Fruit fly (Drosophila melanogaster) whole organism, wandering third instar larva: ENCODE data around the gene CG42673.

ENCODE experiments used
- Abd-B ChIP-seq: fragments of >200 bp; optimal IDR thresholded peaks from 2 replicates; lab custom pipeline; 2017; ENCODE audit warnings: missing biosample characterization, missing genetic modification characterization
- CG32264 ChIP-seq: fragments of 200-800 bp; sonication (Bioruptor generic); optimal IDR thresholded peaks from 2 replicates; lab custom pipeline; 2016; ENCODE audit warnings: missing biosample characterization, missing genetic modification characterization
- CG9705 ChIP-seq: fragments of 200-800 bp; sonication (Bioruptor generic); optimal IDR thresholded peaks from 2 replicates; lab custom pipeline; 2018; ENCODE audit warnings: missing biosample characterization, mild to moderate bottlenecking, missing genetic modification characterization
- CrebA ChIP-seq: fragments of 200-800 bp; sonication (Bioruptor generic); optimal IDR thresholded peaks from 2 replicates; lab custom pipeline; 2016; ENCODE audit warnings: missing biosample characterization, mild to moderate bottlenecking, missing genetic modification characterization, borderline replicate concordance
- Dfd ChIP-seq: fragments of >200 bp; optimal IDR thresholded peaks from 2 replicates; lab custom pipeline; 2017; ENCODE audit warnings: missing biosample characterization, missing genetic modification characterization
- Dif ChIP-seq: fragments of 200-275, 200-300 bp; sonication (Bioruptor generic); optimal IDR thresholded peaks from 2 replicates; lab custom pipeline; 2018; ENCODE audit warnings: missing biosample characterization, missing genetic modification characterization; ENCODE audit not compliant: partially characterized antibody
- GATAd ChIP-seq: sonication (Bioruptor generic); optimal IDR thresholded peaks from 2 replicates; lab custom pipeline; 2016; ENCODE audit warnings: missing biosample characterization, missing genetic modification characterization
- HLH106 ChIP-seq: fragments of 200-800 bp; optimal IDR thresholded peaks from 3 replicates; lab custom pipeline; 2019; ENCODE audit warnings: missing biosample characterization, mild to moderate bottlenecking, missing genetic modification characterization, moderate library complexity
- Hnf4 ChIP-seq: fragments of 200-800 bp; sonication (Bioruptor generic); optimal IDR thresholded peaks from 2 replicates; lab custom pipeline; 2016; ENCODE audit warnings: missing biosample characterization, mild to moderate bottlenecking, missing genetic modification characterization
- Hr78 ChIP-seq: fragments of >200 bp; optimal IDR thresholded peaks from 2 replicates; lab custom pipeline; 2017; ENCODE audit warnings: missing biosample characterization, missing genetic modification characterization
- Hr83 ChIP-seq: fragments of 200-300 bp; sonication (Bioruptor generic); optimal IDR thresholded peaks from 2 replicates; lab custom pipeline; 2016; ENCODE audit warnings: missing biosample characterization, mild to moderate bottlenecking, missing genetic modification characterization, moderate library complexity; ENCODE audit not compliant: poor library complexity, severe bottlenecking
- Jra ChIP-seq: sonication (Bioruptor generic); optimal IDR thresholded peaks from 2 replicates; lab custom pipeline; 2016; ENCODE audit warnings: missing biosample characterization, missing genetic modification characterization
- Mio ChIP-seq: sonication (Bioruptor generic); optimal IDR thresholded peaks from 2 replicates; lab custom pipeline; 2016; ENCODE audit warnings: missing biosample characterization, missing genetic modification characterization
- Myc ChIP-seq: fragments of >200 bp; optimal IDR thresholded peaks from 2 replicates; lab custom pipeline; 2017
- N ChIP-seq: fragments of >200 bp; optimal IDR thresholded peaks from 2 replicates; lab custom pipeline; 2018; ENCODE audit warnings: missing biosample characterization, missing external identifiers, missing genetic modification characterization
- OdsH ChIP-seq: fragments of 200-800 bp; sonication (Bioruptor generic); optimal IDR thresholded peaks from 2 replicates; lab custom pipeline; 2016; ENCODE audit warnings: missing biosample characterization, mild to moderate bottlenecking, missing genetic modification characterization
- Rel ChIP-seq, 2 experiments: fragments of 200-800 bp; sonication (Bioruptor generic) in 1 of 2; optimal IDR thresholded peaks; 2 replicates in 1 of 2; 3 replicates in 1 of 2; lab custom pipeline; 2016 to 2019; ENCODE audit warnings: mild to moderate bottlenecking in 2 of 2, missing biosample characterization in 2 of 2, missing genetic modification characterization in 2 of 2, moderate library complexity in 1 of 2
- Sp1 ChIP-seq: fragments of 200-800 bp; sonication (Bioruptor generic); optimal IDR thresholded peaks from 3 replicates; lab custom pipeline; 2019; ENCODE audit warnings: missing biosample characterization, mild to moderate bottlenecking, missing genetic modification characterization, moderate library complexity
- Vsx2 ChIP-seq: fragments of 200-300, 225-300 bp; sonication (Bioruptor generic); optimal IDR thresholded peaks from 2 replicates; lab custom pipeline; 2018; ENCODE audit warnings: missing biosample characterization, missing genetic modification characterization; ENCODE audit not compliant: partially characterized antibody
- br ChIP-seq: fragments of 200-800 bp; sonication (Bioruptor generic); optimal IDR thresholded peaks from 2 replicates; lab custom pipeline; 2016; ENCODE audit warnings: missing biosample characterization, missing genetic modification characterization
- brk ChIP-seq: fragments of 200-800 bp; sonication (Bioruptor generic); optimal IDR thresholded peaks from 2 replicates; lab custom pipeline; 2016; ENCODE audit warnings: missing biosample characterization, mild to moderate bottlenecking, missing genetic modification characterization
- dl ChIP-seq, 2 experiments: fragments of 175-275, 200-275 bp in 1 of 2; fragments of 200-275 bp in 1 of 2; sonication (Bioruptor generic); optimal IDR thresholded peaks; lab custom pipeline; 2018; ENCODE audit warnings: mild to moderate bottlenecking in 2 of 2, missing biosample characterization in 2 of 2, missing genetic modification characterization in 2 of 2, moderate library complexity in 2 of 2; ENCODE audit not compliant: partially characterized antibody in 2 of 2, insufficient read depth in 1 of 2
- dmrt93B ChIP-seq: fragments of 200-800 bp; sonication (Bioruptor generic); optimal IDR thresholded peaks from 2 replicates; lab custom pipeline; 2018; ENCODE audit warnings: missing biosample characterization, mild to moderate bottlenecking, missing genetic modification characterization
- dsf ChIP-seq: sonication (Bioruptor generic); optimal IDR thresholded peaks from 2 replicates; lab custom pipeline; 2016; ENCODE audit warnings: missing biosample characterization, missing genetic modification characterization, borderline replicate concordance
- ey ChIP-seq: fragments of 200-800 bp; sonication (Bioruptor generic); optimal IDR thresholded peaks from 2 replicates; lab custom pipeline; 2016; ENCODE audit warnings: missing biosample characterization, missing genetic modification characterization
- foxo ChIP-seq, 2 experiments: fragments of 200-800 bp; sonication (Bioruptor generic); optimal IDR thresholded peaks; 2 replicates in 1 of 2; 3 replicates in 1 of 2; lab custom pipeline; 2016 to 2017; ENCODE audit warnings: missing biosample characterization in 2 of 2, missing genetic modification characterization in 2 of 2
- fru ChIP-seq: fragments of 200-800 bp; sonication (Bioruptor generic); optimal IDR thresholded peaks from 3 replicates; lab custom pipeline; 2016; ENCODE audit warnings: missing biosample characterization, mild to moderate bottlenecking, missing genetic modification characterization
- h ChIP-seq: fragments of 200-800 bp; sonication (Bioruptor generic); optimal IDR thresholded peaks from 3 replicates; lab custom pipeline; 2016; ENCODE audit warnings: missing biosample characterization, mild to moderate bottlenecking, missing genetic modification characterization
- jim ChIP-seq: fragments of 175-275, 200-325 bp; sonication (Bioruptor generic); optimal IDR thresholded peaks from 2 replicates; lab custom pipeline; 2016; ENCODE audit warnings: missing biosample characterization, mild to moderate bottlenecking, missing genetic modification characterization
- lola ChIP-seq: fragments of >200 bp; optimal IDR thresholded peaks from 2 replicates; lab custom pipeline; 2017; ENCODE audit warnings: missing biosample characterization, missing genetic modification characterization
- pan ChIP-seq: fragments of >200 bp; optimal IDR thresholded peaks from 2 replicates; lab custom pipeline; 2017
- psq ChIP-seq: fragments of 200-800 bp; sonication (Bioruptor generic); optimal IDR thresholded peaks from 3 replicates; lab custom pipeline; 2017; ENCODE audit warnings: missing biosample characterization, mild to moderate bottlenecking, missing genetic modification characterization, moderate library complexity
- rgr ChIP-seq: fragments of 200-800 bp; sonication (Bioruptor generic); optimal IDR thresholded peaks from 3 replicates; lab custom pipeline; 2016; ENCODE audit warnings: missing biosample characterization, mild to moderate bottlenecking, missing genetic modification characterization
- sage ChIP-seq: fragments of 200-800 bp; sonication (Bioruptor generic); optimal IDR thresholded peaks from 2 replicates; lab custom pipeline; 2016; ENCODE audit warnings: missing biosample characterization, mild to moderate bottlenecking, missing genetic modification characterization
- sv ChIP-seq: fragments of 200-800 bp; sonication (Bioruptor generic); optimal IDR thresholded peaks from 3 replicates; lab custom pipeline; 2016; ENCODE audit warnings: missing biosample characterization, missing genetic modification characterization
- tai ChIP-seq: sonication (Bioruptor generic); optimal IDR thresholded peaks from 2 replicates; lab custom pipeline; 2016; ENCODE audit warnings: missing biosample characterization, missing genetic modification characterization
- usp ChIP-seq: fragments of >200 bp; optimal IDR thresholded peaks from 2 replicates; lab custom pipeline; 2017; ENCODE audit warnings: missing biosample characterization, missing genetic modification characterization
- woc ChIP-seq: sonication (Bioruptor generic); optimal IDR thresholded peaks from 2 replicates; lab custom pipeline; 2016; ENCODE audit warnings: missing biosample characterization, mild to moderate bottlenecking, missing genetic modification characterization

CG42673 gene

dm6 chr3L:9549690-9550303, 2.8 kb downstream of the CG42673 start:
- peak; percentile 86 for TF ChIP-seq h
- peak; percentile 6 to 78 for TF ChIP-seq foxo (GFP tag; optimal IDR thresholded peaks at IDR 0.05; lab: Kevin White, UChicago)
- no peak for TF ChIP-seq dmrt93B (GFP tag; lab: Kevin White, UChicago)
- no peak for TF ChIP-seq Abd-B (GFP tag; lab: Kevin White, UChicago)
- no peak for TF ChIP-seq sv (GFP tag; lab: Kevin White, UChicago)
- TF ChIP-seq dl (GFP tag; optimal IDR thresholded peaks at IDR 0.05; lab: Kevin White, UChicago; ENCODE audit: insufficient read depth in 1 of 2, partially characterized antibody in 2 of 2): no peak
- TF ChIP-seq Jra (GFP tag; lab: Kevin White, UChicago): no peak
- peak; percentile 52 for TF ChIP-seq OdsH (GFP tag; lab: Kevin White, UChicago)
- peak; percentile 76 for TF ChIP-seq woc
- no peak for TF ChIP-seq Dif (GFP tag; lab: Kevin White, UChicago)
- peak; percentile 33 for TF ChIP-seq rgr
- no peak for TF ChIP-seq tai (GFP tag; lab: Kevin White, UChicago)
- no peak for TF ChIP-seq N (GFP tag; lab: Kevin White, UChicago)
- TF ChIP-seq CrebA (GFP tag; lab: Kevin White, UChicago): peak; percentile 64
- no peak for TF ChIP-seq jim
- peak; percentile 37 for TF ChIP-seq CG32264 (GFP tag; lab: Kevin White, UChicago)
- no peak for TF ChIP-seq Mio (GFP tag; lab: Kevin White, UChicago)
- peak; percentile 68 for TF ChIP-seq HLH106
- no peak for TF ChIP-seq Hnf4
- TF ChIP-seq Dfd (GFP tag; lab: Kevin White, UChicago): no peak
- no peak for TF ChIP-seq usp (GFP tag; lab: Kevin White, UChicago)
- no peak for TF ChIP-seq lola
- no peak for TF ChIP-seq Hr83 (GFP tag; lab: Kevin White, UChicago)
- no peak for TF ChIP-seq GATAd (GFP tag; lab: Kevin White, UChicago)
- peak; percentile 28 for TF ChIP-seq brk (GFP tag; lab: Kevin White, UChicago)
- peak; percentile 60 for TF ChIP-seq br (GFP tag; lab: Kevin White, UChicago)
- TF ChIP-seq CG9705 (GFP tag; lab: Kevin White, UChicago): no peak
- peak; percentile 60 for TF ChIP-seq ey (GFP tag; lab: Kevin White, UChicago)
- peak; percentile 16 for TF ChIP-seq sage
- TF ChIP-seq psq: peak; percentile 25
- peak; percentile 81 for TF ChIP-seq Sp1 (GFP tag; lab: Kevin White, UChicago)
- TF ChIP-seq Vsx2 (GFP tag; lab: Kevin White, UChicago): no peak
- TF ChIP-seq Rel (GFP tag; optimal IDR thresholded peaks at IDR 0.05; lab: Kevin White, UChicago): peak; percentile 79
- no peak for TF ChIP-seq Rel (tag; optimal IDR thresholded peaks at IDR 0.05; lab: Kevin White, UChicago)
- TF ChIP-seq dsf (GFP tag; lab: Kevin White, UChicago): no peak
- TF ChIP-seq Myc (lab: Kevin White, UChicago): no peak
- no peak for TF ChIP-seq pan (lab: Kevin White, UChicago)
- TF ChIP-seq fru (GFP tag; lab: Kevin White, UChicago): peak; percentile 75
- no peak for TF ChIP-seq Hr78 (GFP tag; lab: Kevin White, UChicago)

- TF ChIP-seq h (no peak), dmrt93B (GFP tag; lab: Kevin White, UChicago) (no peak), Mio (GFP tag; lab: Kevin White, UChicago) (no peak), Jra (GFP tag; lab: Kevin White, UChicago) (no peak), CG32264 (GFP tag; lab: Kevin White, UChicago) (no peak), Hnf4 (no peak)
Measured at dm6 chr3L:9550873-9551580, 4.0 kb downstream of the CG42673 start.
